Fruit fly (Drosophila melanogaster) whole organism, embryonic: ENCODE results near the gene CG18269.

Experiments used
- Adf1 ChIP-seq: fragments of 200-800 bp; sonication (Bioruptor generic); IDR thresholded peaks from 2 replicates; pipeline ENCODE4 v1.3.6; 2022; ENCODE audit warnings: missing biosample characterization, missing genetic modification characterization
- BEAF-32 ChIP-seq: fragments of 200-800 bp; sonication (Bioruptor generic); optimal IDR thresholded peaks from 3 replicates; lab custom pipeline; 2017; ENCODE audit warnings: missing biosample characterization, missing genetic modification characterization, mild to moderate bottlenecking, moderate library complexity, missing genetic modification reagents
- CG11504 ChIP-seq: fragments of 200-800 bp; sonication (Bioruptor generic); optimal IDR thresholded peaks from 3 replicates; lab custom pipeline; 2019; ENCODE audit warnings: missing biosample characterization, mild to moderate bottlenecking, missing genetic modification characterization, moderate library complexity
- CG12659 ChIP-seq: fragments of 200-800 bp; sonication (Bioruptor generic); optimal IDR thresholded peaks from 3 replicates; lab custom pipeline; 2017; ENCODE audit warnings: mild to moderate bottlenecking, missing biosample characterization, missing genetic modification reagents, missing genetic modification characterization
- CG13287 ChIP-seq: fragments of 200-800 bp; sonication (Bioruptor generic); IDR thresholded peaks from 2 replicates; pipeline ENCODE4 v1.3.6; 2022; ENCODE audit warnings: missing biosample characterization, missing genetic modification characterization; ENCODE audit not compliant: partially characterized antibody
- CG14050 ChIP-seq: fragments of 200-800 bp; sonication (Bioruptor generic); IDR thresholded peaks from 3 replicates; pipeline ENCODE4 v1.3.6; 2022; ENCODE audit warnings: missing biosample characterization, missing genetic modification characterization
- CG14441 ChIP-seq: fragments of 200-800 bp; sonication (Bioruptor generic); IDR thresholded peaks from 2 replicates; pipeline ENCODE4 v1.3.6; 2022; ENCODE audit warnings: missing biosample characterization, missing genetic modification characterization
- CG2199 ChIP-seq: fragments of 200-800 bp; sonication (Bioruptor generic); IDR thresholded peaks from 3 replicates; pipeline ENCODE4 v1.3.6; 2022; ENCODE audit warnings: missing biosample characterization, missing genetic modification characterization
- CG30020 ChIP-seq: fragments of 200-800 bp; optimal IDR thresholded peaks from 2 replicates; lab custom pipeline; 2019; ENCODE audit warnings: missing biosample characterization, mild to moderate bottlenecking, missing genetic modification characterization, moderate library complexity
- CG4424 ChIP-seq: fragments of 200-800 bp; sonication (Bioruptor generic); optimal IDR thresholded peaks from 3 replicates; lab custom pipeline; 2016; ENCODE audit warnings: missing biosample characterization, missing genetic modification characterization
- CG4854 ChIP-seq: fragments of 200-800 bp; sonication (Bioruptor generic); optimal IDR thresholded peaks from 2 replicates; lab custom pipeline; 2016; ENCODE audit warnings: missing biosample characterization, missing genetic modification characterization, inconsistent platforms
- CG5953 ChIP-seq: fragments of 200-800 bp; sonication (Bioruptor generic); IDR thresholded peaks from 2 replicates; pipeline ENCODE4 v1.3.6; 2022; ENCODE audit warnings: missing biosample characterization, missing genetic modification characterization
- CG6791 ChIP-seq: fragments of 200-800 bp; sonication (Bioruptor generic); IDR thresholded peaks from 3 replicates; pipeline ENCODE4 v1.3.6; 2022; ENCODE audit warnings: missing biosample characterization, missing genetic modification characterization; ENCODE audit not compliant: partially characterized antibody
- CG6813 ChIP-seq: fragments of 200-800 bp; sonication (Bioruptor generic); optimal IDR thresholded peaks from 2 replicates; lab custom pipeline; 2017; ENCODE audit warnings: missing biosample characterization, missing genetic modification characterization, mild to moderate bottlenecking, moderate library complexity, missing genetic modification reagents
- CG7372 ChIP-seq: fragments of 200-800 bp; sonication (Bioruptor generic); IDR thresholded peaks from 2 replicates; pipeline ENCODE4 v1.3.6; 2022; ENCODE audit warnings: missing biosample characterization, missing genetic modification characterization
- CG7556 ChIP-seq: fragments of 200-800 bp; sonication (Bioruptor generic); optimal IDR thresholded peaks from 2 replicates; lab custom pipeline; 2017; ENCODE audit warnings: missing biosample characterization, mild to moderate bottlenecking, missing genetic modification characterization
- CG8388 ChIP-seq: fragments of 200-800 bp; sonication (Bioruptor generic); optimal IDR thresholded peaks from 2 replicates; lab custom pipeline; 2019; ENCODE audit warnings: missing biosample characterization, mild to moderate bottlenecking, missing genetic modification characterization, moderate library complexity
- CHES-1-like ChIP-seq: fragments of 200-800 bp; sonication (Bioruptor generic); optimal IDR thresholded peaks from 2 replicates; lab custom pipeline; 2016; ENCODE audit warnings: missing biosample characterization, missing genetic modification characterization
- Dad ChIP-seq: fragments of 200-800 bp; sonication (Bioruptor generic); optimal IDR thresholded peaks from 3 replicates; lab custom pipeline; 2016; ENCODE audit warnings: missing biosample characterization, missing genetic modification characterization
- Dp ChIP-seq: fragments of 200-800 bp; sonication (Bioruptor generic); optimal IDR thresholded peaks from 2 replicates; lab custom pipeline; 2018; ENCODE audit warnings: missing biosample characterization, mild to moderate bottlenecking, missing genetic modification characterization, moderate library complexity
- Fer3 ChIP-seq: fragments of 200-800 bp; sonication (Bioruptor generic); optimal IDR thresholded peaks from 2 replicates; lab custom pipeline; 2018; ENCODE audit warnings: missing biosample characterization, mild to moderate bottlenecking, missing genetic modification characterization, moderate library complexity
- H2.0 ChIP-seq: fragments of 200-800 bp; sonication (Bioruptor generic); IDR thresholded peaks from 2 replicates; pipeline ENCODE4 v1.3.6; 2022; ENCODE audit warnings: missing biosample characterization, missing genetic modification characterization
- Hmr ChIP-seq: fragments of 200-800 bp; sonication (Bioruptor generic); optimal IDR thresholded peaks from 3 replicates; lab custom pipeline; 2017; ENCODE audit warnings: mild to moderate bottlenecking, missing biosample characterization, missing genetic modification reagents, missing genetic modification characterization
- Kr ChIP-seq: fragments of 200-800 bp; sonication (Bioruptor generic); optimal IDR thresholded peaks from 2 replicates; lab custom pipeline; 2017; ENCODE audit warnings: missing biosample characterization, mild to moderate bottlenecking, missing genetic modification characterization
- MTF-1 ChIP-seq: fragments of 200-800 bp; sonication (Bioruptor generic); optimal IDR thresholded peaks from 2 replicates; lab custom pipeline; 2018; ENCODE audit warnings: missing biosample characterization, mild to moderate bottlenecking, missing genetic modification characterization, borderline replicate concordance
- Mes4 ChIP-seq: fragments of 200-800 bp; sonication (Bioruptor generic); optimal IDR thresholded peaks from 2 replicates; lab custom pipeline; 2016; ENCODE audit warnings: missing biosample characterization, missing genetic modification characterization
- Nf-YA ChIP-seq: fragments of 200-800 bp; sonication (Bioruptor generic); IDR thresholded peaks from 2 replicates; pipeline ENCODE4 v1.3.6; 2022; ENCODE audit warnings: missing biosample characterization, missing genetic modification characterization
- Poxn ChIP-seq: fragments of 200-800 bp; sonication (Bioruptor generic); IDR thresholded peaks from 2 replicates; pipeline ENCODE4 v1.3.6; 2022; ENCODE audit warnings: missing biosample characterization, missing genetic modification characterization
- Sox100B ChIP-seq: fragments of 200-800 bp; sonication (Bioruptor generic); optimal IDR thresholded peaks from 3 replicates; lab custom pipeline; 2018; ENCODE audit warnings: missing biosample characterization, mild to moderate bottlenecking, missing genetic modification characterization
- Vsx1 ChIP-seq: fragments of 200-800 bp; sonication (Bioruptor generic); optimal IDR thresholded peaks from 2 replicates; lab custom pipeline; 2017; ENCODE audit warnings: missing biosample characterization, mild to moderate bottlenecking, missing genetic modification characterization, missing genetic modification reagents
- abd-A ChIP-seq: fragments of 200-800 bp; sonication (Bioruptor generic); optimal IDR thresholded peaks from 3 replicates; lab custom pipeline; 2019; ENCODE audit warnings: missing biosample characterization, mild to moderate bottlenecking, missing genetic modification characterization, moderate library complexity
- chinmo ChIP-seq: fragments of 200-800 bp; sonication (Bioruptor generic); IDR thresholded peaks from 4 replicates; pipeline ENCODE4 v1.3.6; 2022; ENCODE audit warnings: missing biosample characterization, missing genetic modification characterization; ENCODE audit not compliant: partially characterized antibody
- da ChIP-seq: fragments of 200-800 bp; sonication (Bioruptor generic); optimal IDR thresholded peaks from 2 replicates; lab custom pipeline; 2016; ENCODE audit warnings: missing biosample characterization, missing genetic modification characterization
- eve ChIP-seq, 2 experiments: fragments of >200 bp; optimal IDR thresholded peaks; 2 replicates each; lab custom pipeline; 2017; ENCODE audit warnings: missing biosample characterization in 2 of 2, missing genetic modification characterization in 2 of 2
- eyg ChIP-seq: fragments of 200-800 bp; sonication (Bioruptor generic); optimal IDR thresholded peaks from 3 replicates; lab custom pipeline; 2016; ENCODE audit warnings: missing biosample characterization, missing genetic modification characterization
- grn ChIP-seq: fragments of 200-800 bp; sonication (Bioruptor generic); optimal IDR thresholded peaks from 3 replicates; lab custom pipeline; 2017; ENCODE audit warnings: missing biosample characterization, missing genetic modification characterization
- hb ChIP-seq: fragments of 200-800 bp; sonication (Bioruptor generic); IDR thresholded peaks from 3 replicates; pipeline ENCODE4 v1.3.6; 2022; ENCODE audit warnings: missing biosample characterization, missing genetic modification characterization; ENCODE audit not compliant: partially characterized antibody
- jing ChIP-seq: fragments of 200-800 bp; sonication (Bioruptor generic); optimal IDR thresholded peaks from 2 replicates; lab custom pipeline; 2018; ENCODE audit warnings: missing biosample characterization, mild to moderate bottlenecking, missing genetic modification characterization
- ken ChIP-seq: fragments of 200-800 bp; sonication (Bioruptor generic); IDR thresholded peaks from 3 replicates; pipeline ENCODE4 v1.3.6; 2022; ENCODE audit warnings: missing biosample characterization, missing genetic modification characterization
- lmd ChIP-seq: fragments of 200-800 bp; sonication (Bioruptor generic); IDR thresholded peaks from 2 replicates; pipeline ENCODE4 v1.3.6; 2022; ENCODE audit warnings: missing biosample characterization, missing genetic modification characterization
- nerfin-2 ChIP-seq: fragments of 200-800 bp; sonication (Bioruptor generic); IDR thresholded peaks from 2 replicates; pipeline ENCODE4 v1.3.6; 2022; ENCODE audit warnings: missing biosample characterization, missing genetic modification characterization; ENCODE audit not compliant: partially characterized antibody
- pan ChIP-seq, 4 experiments: fragments of >200 bp in 3 of 4; fragments of 200-800 bp in 1 of 4; sonication (Bioruptor generic) in 1 of 4; optimal IDR thresholded peaks in 3 of 4; IDR thresholded peaks in 1 of 4; 2 replicates each; pipeline versions ENCODE4 v1.3.6 to Lab custom; 2017 to 2022; ENCODE audit warnings: missing biosample characterization in 2 of 4, missing genetic modification characterization in 2 of 4, mixed read lengths in 1 of 4
- pzg ChIP-seq: fragments of 200-800 bp; sonication (Bioruptor generic); optimal IDR thresholded peaks from 3 replicates; lab custom pipeline; 2018; ENCODE audit warnings: missing biosample characterization, mild to moderate bottlenecking, missing genetic modification characterization, moderate library complexity
- ranshi ChIP-seq: fragments of 200-800 bp; sonication (Bioruptor generic); IDR thresholded peaks from 2 replicates; pipeline ENCODE4 v1.3.6; 2022; ENCODE audit warnings: missing biosample characterization, missing genetic modification characterization
- sr ChIP-seq: fragments of 200-800 bp; sonication (Bioruptor generic); IDR thresholded peaks from 3 replicates; pipeline ENCODE4 v1.3.6; 2022; ENCODE audit warnings: missing biosample characterization, missing genetic modification characterization
- tap ChIP-seq: fragments of 200-800 bp; optimal IDR thresholded peaks from 3 replicates; lab custom pipeline; 2019; ENCODE audit warnings: missing biosample characterization, mild to moderate bottlenecking, missing genetic modification characterization, moderate library complexity
- tgo ChIP-seq: fragments of 200-800 bp; sonication (Bioruptor generic); IDR thresholded peaks from 3 replicates; pipeline ENCODE4 v1.3.6; 2022; ENCODE audit warnings: missing biosample characterization, missing genetic modification characterization
- unc-4 ChIP-seq: fragments of 200-800 bp; sonication (Bioruptor generic); IDR thresholded peaks from 2 replicates; pipeline ENCODE4 v1.3.6; 2022; ENCODE audit warnings: missing biosample characterization, missing genetic modification characterization; ENCODE audit not compliant: partially characterized antibody
- usp ChIP-seq: fragments of >200 bp; optimal IDR thresholded peaks from 2 replicates; lab custom pipeline; 2017; ENCODE audit warnings: missing biosample characterization, missing genetic modification characterization
- vfl ChIP-seq: fragments of 200-800 bp; sonication (Bioruptor generic); optimal IDR thresholded peaks from 2 replicates; lab custom pipeline; 2016; ENCODE audit warnings: missing biosample characterization, missing genetic modification characterization

The CG18269 gene

DNA sequence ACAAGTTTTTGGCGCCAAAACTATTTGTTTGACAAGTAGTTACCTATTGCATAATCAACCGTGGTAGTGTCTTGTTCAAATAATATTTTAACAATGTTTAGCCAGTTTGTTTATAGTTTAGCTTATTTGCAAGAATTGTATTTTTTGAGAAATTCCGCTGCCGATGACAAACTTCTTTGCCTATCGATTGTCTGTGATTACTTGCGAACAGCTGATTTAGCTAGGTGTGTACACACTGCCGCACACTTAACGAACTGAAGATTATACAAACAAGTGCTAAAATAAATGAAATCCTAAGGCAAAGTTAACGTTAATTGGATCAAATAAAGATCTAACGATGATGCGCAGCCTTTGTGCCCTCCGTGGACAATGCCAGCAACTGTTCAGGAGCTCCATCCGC lies 24.9 kb upstream of the CG18269 start, which contains the start of gene Cox11 (continued):
- TF ChIP-seq CG2199 (GFP tag; lab: Robert Waterston, UW) = no peak
- TF ChIP-seq chinmo (GFP tag; lab: Robert Waterston, UW) = 0 out of 4 replicates have a peak, but pooled peaks have one; percentile 43
- no peak for TF ChIP-seq tap (tag; lab: Kevin White, UChicago)
- TF ChIP-seq eve (GFP tag; optimal IDR thresholded peaks at IDR 0.05; lab: Kevin White, UChicago) = no peak
- peak; percentile 71 for TF ChIP-seq Dp (GFP tag; lab: Kevin White, UChicago)
- TF ChIP-seq jing (GFP tag; lab: Kevin White, UChicago) = no peak
- no peak for TF ChIP-seq Nf-YA
- TF ChIP-seq CG14441 = no peak
- no peak for TF ChIP-seq CG8388 (GFP tag; lab: Kevin White, UChicago)
- peak; percentile 55; the same call in 1 of the 3 replicates for TF ChIP-seq hb
- TF ChIP-seq CG12659 (GFP tag; lab: Kevin White, UChicago) = no peak
- TF ChIP-seq CG7556 (GFP tag; lab: Kevin White, UChicago) = no peak
- peak; percentile 51 for TF ChIP-seq CG13287 (GFP tag; lab: Robert Waterston, UW)
- TF ChIP-seq CHES-1-like (GFP tag; lab: Kevin White, UChicago) = no peak
- TF ChIP-seq sr (GFP tag; lab: Robert Waterston, UW) = no peak
- no peak for TF ChIP-seq CG30020 (tag; lab: Kevin White, UChicago)
- no peak for TF ChIP-seq pan (optimal IDR thresholded peaks at IDR 0.05; lab: Kevin White, UChicago)
- no peak for TF ChIP-seq pan (GFP tag; optimal IDR thresholded peaks at IDR 0.05 in 1 of 2, IDR thresholded peaks at IDR 0.05 in 1 of 2)
- no peak for TF ChIP-seq CG4424 (GFP tag; lab: Kevin White, UChicago)
- peak; percentile 35 for TF ChIP-seq pzg (GFP tag; lab: Kevin White, UChicago)
- no peak for TF ChIP-seq CG7372 (GFP tag; lab: Robert Waterston, UW)
- TF ChIP-seq CG6791 (GFP tag; lab: Robert Waterston, UW) = peak; percentile 69; the same call in 1 of the 3 replicates
- no peak for TF ChIP-seq Hmr (GFP tag; lab: Kevin White, UChicago)
- no peak for TF ChIP-seq Vsx1 (GFP tag; lab: Kevin White, UChicago)
- TF ChIP-seq CG4854 = no peak
- TF ChIP-seq Fer3 (tag; lab: Kevin White, UChicago) = no peak
- TF ChIP-seq tgo (GFP tag; lab: Robert Waterston, UW) = no peak
- no peak for TF ChIP-seq H2.0
- TF ChIP-seq grn = no peak
- TF ChIP-seq usp (GFP tag; lab: Kevin White, UChicago) = no peak
- no peak for TF ChIP-seq CG11504 (tag; lab: Kevin White, UChicago)
- TF ChIP-seq CG14050 (GFP tag; lab: Robert Waterston, UW) = no peak
- peak; percentile 46; the same call in 1 of the 2 replicates for TF ChIP-seq unc-4 (GFP tag; lab: Robert Waterston, UW)
- TF ChIP-seq CG6813 (GFP tag; lab: Kevin White, UChicago) = no peak
- TF ChIP-seq BEAF-32 = peak; percentile 27
- no peak for TF ChIP-seq abd-A (tag; lab: Kevin White, UChicago)
- TF ChIP-seq Sox100B = no peak
- no peak for TF ChIP-seq MTF-1
- TF ChIP-seq ken (GFP tag; lab: Robert Waterston, UW) = no peak
- TF ChIP-seq Dad = no peak
- no peak for TF ChIP-seq lmd (GFP tag; lab: Robert Waterston, UW)
- TF ChIP-seq Mes4 (GFP tag; lab: Kevin White, UChicago) = no peak
- no peak for TF ChIP-seq da (GFP tag; lab: Kevin White, UChicago)
- no peak for TF ChIP-seq vfl (GFP tag; lab: Kevin White, UChicago)
- no peak for TF ChIP-seq ranshi (GFP tag; lab: Robert Waterston, UW)
- no peak for TF ChIP-seq Kr
- no peak for TF ChIP-seq Adf1 (GFP tag; lab: Robert Waterston, UW)
- no peak for TF ChIP-seq eyg (GFP tag; lab: Kevin White, UChicago)
- no peak for TF ChIP-seq Poxn (GFP tag; lab: Robert Waterston, UW)
- TF ChIP-seq CG5953 (GFP tag; lab: Robert Waterston, UW) = no peak
- peak; percentile 45; the same call in 1 of the 2 replicates for TF ChIP-seq nerfin-2
